Worm (Caenorhabditis elegans): ENCODE data around the gene ZK250.2.

DNA sequence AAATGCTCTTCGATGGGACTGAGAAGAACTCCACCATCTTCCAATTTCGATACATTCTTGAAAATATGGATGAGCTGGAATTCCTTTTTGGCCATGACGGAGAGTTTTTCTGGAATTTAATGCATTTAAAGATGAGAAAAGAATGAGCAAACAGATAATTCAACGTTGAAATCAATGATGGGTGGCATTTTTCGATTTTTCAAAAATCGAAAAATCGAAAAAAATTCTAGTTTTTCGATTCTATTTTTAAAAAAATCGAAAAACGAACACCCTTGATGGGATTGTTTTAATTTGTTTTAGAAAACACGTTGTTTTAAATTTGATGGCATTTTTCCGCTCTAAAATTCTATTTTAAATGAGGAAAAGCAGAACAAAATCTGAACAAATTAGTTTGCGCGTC lies 35.8 kb upstream of the ZK250.2 start, which contains the start of gene math-31:
- no peak for TF ChIP-seq aly-2 (tag; optimal IDR thresholded peaks at IDR 0.05)
- no peak for TF ChIP-seq nhr-237 (tag; optimal IDR thresholded peaks at IDR 0.05)
- TF ChIP-seq ama-1 (optimal IDR thresholded peaks at IDR 0.05), result no peak
- TF ChIP-seq snpc-4 (tag; optimal IDR thresholded peaks at IDR 0.05), result no peak
- TF ChIP-seq fkh-2 (tag; optimal IDR thresholded peaks at IDR 0.05), result no peak

All from whole organism, L3 larva.